Worm (Caenorhabditis elegans) whole organism, L4 larva: ENCODE measurements around the gene srx-56.

Experiments
- Y75B8A.6 ChIP-seq: fragments of 200-800 bp; sonication (Bioruptor generic); IDR thresholded peaks from 2 replicates; pipeline ENCODE4 v1.3.6; 2022; ENCODE audit warnings: missing genetic modification reagents, missing genetic modification characterization, missing compliant biosample characterization
- daf-19 ChIP-seq: fragments of 200-800 bp; sonication (Bioruptor generic); conservative IDR thresholded peaks from 2 replicates; pipeline ENCODE4 v1.3.6; 2022; ENCODE audit warnings: missing genetic modification characterization, missing compliant biosample characterization
- dve-1 ChIP-seq: sonication (generic microtip); optimal IDR thresholded peaks from 2 replicates; lab custom pipeline; 2017; ENCODE audit warnings: antibody characterized with exemption, mild to moderate bottlenecking, missing genetic modification characterization, missing compliant biosample characterization; ENCODE audit not compliant: insufficient read depth
- nhr-10 ChIP-seq: fragments of 150-350 bp; optimal IDR thresholded peaks from 2 replicates; lab custom pipeline; 2014; ENCODE audit warnings: missing biosample characterization, missing genetic modification characterization
- pha-4 ChIP-seq, 2 experiments: fragments of 150-350 bp in 1 of 2; fragments of 200-800 bp in 1 of 2; sonication (Bioruptor generic) in 1 of 2; IDR thresholded peaks in 1 of 2; optimal IDR thresholded peaks in 1 of 2; 2 replicates each; pipeline versions ENCODE4 v1.3.6 to Lab custom; 2014 to 2022; ENCODE audit warnings: missing genetic modification characterization in 2 of 2, missing genetic modification reagents in 2 of 2, missing biosample characterization in 1 of 2, missing compliant biosample characterization in 1 of 2

DNA sequence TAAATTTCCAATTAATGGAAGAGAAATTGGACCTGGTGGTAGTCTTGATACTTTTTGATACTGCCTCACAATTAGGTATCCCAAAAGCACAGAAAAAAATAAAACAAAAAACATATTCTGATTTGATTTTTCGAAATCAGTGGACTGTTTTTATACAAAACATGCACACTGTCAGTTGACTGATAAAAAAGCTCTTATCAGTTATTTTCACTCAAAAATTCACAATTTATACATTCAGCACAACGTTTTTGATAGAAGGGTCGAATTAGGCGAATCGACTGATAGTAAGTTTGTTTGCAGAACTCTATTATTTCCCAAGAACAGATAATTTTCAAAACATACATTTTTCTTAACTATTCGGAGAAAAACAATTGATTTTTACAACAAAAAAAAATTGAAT, 10.1 kb upstream of the srx-56 start, which contains the start of gene cyp-35A2:
- TF ChIP-seq Y75B8A.6 (no peak), daf-19 (no peak), dve-1 (tag; lab: Kevin White, UChicago) (no peak), pha-4 (GFP tag; IDR thresholded peaks at IDR 0.05; lab: Robert Waterston, UW) (no peak), pha-4 (tag; optimal IDR thresholded peaks at IDR 0.05; lab: Kevin White, UChicago) (no peak), nhr-10 (tag; lab: Kevin White, UChicago) (no peak)
